Worm (Caenorhabditis elegans): Measurements from ENCODE around the gene ceh-93.

The ceh-93 gene

ce11 chrX:410073-410572, 21.5 kb upstream of the ceh-93 start (continued):
- TF ChIP-seq lim-6 (tag; optimal IDR thresholded peaks at IDR 0.05), result peak; percentile 36
- TF ChIP-seq sdc-2 (tag; optimal IDR thresholded peaks at IDR 0.05), result peak; percentile 98
- TF ChIP-seq ahr-1 (tag; optimal IDR thresholded peaks at IDR 0.05), result peak; percentile 67
- peak; percentile 85 for TF ChIP-seq C08G9.2 (tag; optimal IDR thresholded peaks at IDR 0.05)
- peak; percentile 87 for TF ChIP-seq pat-9 (tag; optimal IDR thresholded peaks at IDR 0.05)
- TF ChIP-seq unc-86 (tag; optimal IDR thresholded peaks at IDR 0.05), result peak; percentile 87
- TF ChIP-seq ama-1 (optimal IDR thresholded peaks at IDR 0.05), result no peak
- TF ChIP-seq nhr-11 (tag; optimal IDR thresholded peaks at IDR 0.05), result no peak
- peak; percentile 90 for TF ChIP-seq syd-9 (tag; optimal IDR thresholded peaks at IDR 0.05)
- peak; percentile 89 for TF ChIP-seq ceh-19 (GFP tag; optimal IDR thresholded peaks at IDR 0.05)
- no peak for TF ChIP-seq elt-4 (tag; optimal IDR thresholded peaks at IDR 0.05)
- peak; percentile 65 for TF ChIP-seq ceh-48 (tag; optimal IDR thresholded peaks at IDR 0.05)
- TF ChIP-seq Y22D7AL.16 (tag; optimal IDR thresholded peaks at IDR 0.05), result peak; percentile 75
- peak; percentile 93 for TF ChIP-seq elt-2 (tag; optimal IDR thresholded peaks at IDR 0.05)
- TF ChIP-seq npax-4 (tag; optimal IDR thresholded peaks at IDR 0.05), result peak; percentile 72
- peak; percentile 81 for TF ChIP-seq K09A11.1 (tag; optimal IDR thresholded peaks at IDR 0.05; ENCODE audit: insufficient read depth)
- peak; percentile 92 for TF ChIP-seq hlh-6 (tag; optimal IDR thresholded peaks at IDR 0.05)
- TF ChIP-seq dmd-4 (tag; optimal IDR thresholded peaks at IDR 0.05; ENCODE audit: borderline replicate concordance), result peak; percentile 87
- TF ChIP-seq ceh-9 (tag; optimal IDR thresholded peaks at IDR 0.05), result peak; percentile 79
- peak; percentile 44 for TF ChIP-seq ceh-30 (tag; optimal IDR thresholded peaks at IDR 0.05)
- peak; percentile 79 for TF ChIP-seq hlh-8 (tag; optimal IDR thresholded peaks at IDR 0.05)
- peak; percentile 55 for TF ChIP-seq zip-5 (tag; optimal IDR thresholded peaks at IDR 0.05)
- peak; percentile 85 for TF ChIP-seq ref-2 (tag; optimal IDR thresholded peaks at IDR 0.05)
- TF ChIP-seq pha-4 (tag; optimal IDR thresholded peaks at IDR 0.05), result no peak
- peak; percentile 72 for TF ChIP-seq pag-3 (tag; optimal IDR thresholded peaks at IDR 0.05; ENCODE audit: borderline replicate concordance)
- peak; percentile 57 for TF ChIP-seq ets-4 (tag; optimal IDR thresholded peaks at IDR 0.05)
- TF ChIP-seq ceh-18 (tag; optimal IDR thresholded peaks at IDR 0.05), result peak; percentile 96
- TF ChIP-seq fkh-6 (tag; optimal IDR thresholded peaks at IDR 0.05), result peak; percentile 88
- peak; percentile 86 for TF ChIP-seq sox-4 (tag; optimal IDR thresholded peaks at IDR 0.05)
- TF ChIP-seq odd-2 (tag; optimal IDR thresholded peaks at IDR 0.05), result peak; percentile 48
- peak; percentile 95 for TF ChIP-seq ceh-31 (tag; optimal IDR thresholded peaks at IDR 0.05)
- peak; percentile 89 for TF ChIP-seq pha-2 (tag; optimal IDR thresholded peaks at IDR 0.05)
- TF ChIP-seq dve-1 (tag; optimal IDR thresholded peaks at IDR 0.05), result peak; percentile 73
- TF ChIP-seq C38D4.7 (GFP tag; optimal IDR thresholded peaks at IDR 0.05), result peak; percentile 84
- TF ChIP-seq ceh-6 (GFP tag; optimal IDR thresholded peaks at IDR 0.05), result peak; percentile 89
- peak; percentile 91 for TF ChIP-seq rnt-1 (tag; optimal IDR thresholded peaks at IDR 0.05)
- TF ChIP-seq pros-1 (tag; optimal IDR thresholded peaks at IDR 0.05), result peak; percentile 19
- peak; percentile 18 for TF ChIP-seq mec-3 (tag; optimal IDR thresholded peaks at IDR 0.05; ENCODE audit: borderline replicate concordance)
- peak; percentile 85 for TF ChIP-seq ceh-22 (tag; optimal IDR thresholded peaks at IDR 0.05)
- TF ChIP-seq ttx-3 (tag; optimal IDR thresholded peaks at IDR 0.05), result peak; percentile 79
- TF ChIP-seq pax-1 (tag; optimal IDR thresholded peaks at IDR 0.05), result no peak

- TF ChIP-seq nfya-1 (tag; optimal IDR thresholded peaks at IDR 0.05) (no peak), T23F11.4 (GFP tag; optimal IDR thresholded peaks at IDR 0.05) (no peak), ceh-9 (tag; optimal IDR thresholded peaks at IDR 0.05) (no peak), syd-9 (tag; optimal IDR thresholded peaks at IDR 0.05) (no peak), nhr-232 (tag; optimal IDR thresholded peaks at IDR 0.05) (no peak), lim-6 (tag; optimal IDR thresholded peaks at IDR 0.05) (no peak), che-1 (tag; optimal IDR thresholded peaks at IDR 0.05) (no peak), odd-2 (tag; optimal IDR thresholded peaks at IDR 0.05) (no peak), unc-86 (tag; optimal IDR thresholded peaks at IDR 0.05) (no peak), C38D4.7 (GFP tag; optimal IDR thresholded peaks at IDR 0.05) (no peak), ceh-45 (GFP tag; IDR thresholded peaks at IDR 0.05) (no peak), zip-5 (tag; optimal IDR thresholded peaks at IDR 0.05) (no peak), unc-55 (GFP tag; optimal IDR thresholded peaks at IDR 0.05) (no peak), sdc-2 (tag; optimal IDR thresholded peaks at IDR 0.05) (no peak)
Observed at ce11 chrX:404597-404996, 16.0 kb upstream of the ceh-93 start, which contains the start of gene R04A9.1. TSS of gene R04A9.1 (plus strand) at chrX:404897.

Measured in whole organism, late embryonic.